Fruit fly (Drosophila melanogaster): Measurements from ENCODE around the gene CG4332.
A peak's percentile ranks its signal among the peaks of the same experiment; 100 is the strongest.

Gene CG4332

dm6 chrX:13159481-13159880, 4.6 kb downstream of the CG4332 start, which contains the start of the genes Bap60 and CG12096:
Gene Bap60 (minus strand): TSS chrX:13159508.
Gene CG12096 (plus strand): TSS chrX:13159604.
- TF ChIP-seq Hr38 (GFP tag; optimal IDR thresholded peaks at IDR 0.05) (no peak), Blimp-1 (GFP tag; optimal IDR thresholded peaks at IDR 0.05) (no peak), ss (GFP tag; optimal IDR thresholded peaks at IDR 0.05) (no peak), CG10631 (GFP tag; optimal IDR thresholded peaks at IDR 0.05) (peak; percentile 70), CG11762 (GFP tag; optimal IDR thresholded peaks at IDR 0.05; ENCODE audit: insufficient read depth) (no peak), CG10669 (GFP tag; optimal IDR thresholded peaks at IDR 0.05) (no peak), Met (GFP tag; optimal IDR thresholded peaks at IDR 0.05) (no peak), CG31627 (GFP tag; optimal IDR thresholded peaks at IDR 0.05) (peak; percentile 82), Eip75B (GFP tag; optimal IDR thresholded peaks at IDR 0.05) (no peak), fd85E (GFP tag; optimal IDR thresholded peaks at IDR 0.05) (no peak), fd59A (GFP tag; optimal IDR thresholded peaks at IDR 0.05) (no peak), CG9139 (GFP tag; optimal IDR thresholded peaks at IDR 0.05) (no peak), CG32006 (GFP tag; optimal IDR thresholded peaks at IDR 0.05) (peak; percentile 75), CG3919 (GFP tag; optimal IDR thresholded peaks at IDR 0.05) (no peak), CG8632 (GFP tag; optimal IDR thresholded peaks at IDR 0.05) (peak; percentile 56), CG3032 (tag; optimal IDR thresholded peaks at IDR 0.05) (peak; percentile 81), salr (GFP tag; optimal IDR thresholded peaks at IDR 0.05) (peak in 1 of 2 experiments; percentile 43), Sox102F (GFP tag; optimal IDR thresholded peaks at IDR 0.05) (no peak), CG34406 (GFP tag; optimal IDR thresholded peaks at IDR 0.05) (peak; percentile 58), svp (GFP tag) (no peak), Ets96B (tag; optimal IDR thresholded peaks at IDR 0.05) (peak; percentile 58), Sox15 (GFP tag; optimal IDR thresholded peaks at IDR 0.05) (peak; percentile 57), vri (GFP tag; optimal IDR thresholded peaks at IDR 0.05) (no peak), CG11294 (GFP tag; IDR thresholded peaks at IDR 0.05) (no peak; the same call in 1 of the 2 replicates), Hr4 (GFP tag; optimal IDR thresholded peaks at IDR 0.05) (peak; percentile 74), cyc (GFP tag; optimal IDR thresholded peaks at IDR 0.05) (peak; percentile 79), Hr39 (GFP tag; optimal IDR thresholded peaks at IDR 0.05) (peak; percentile 84), dsx (GFP tag; optimal IDR thresholded peaks at IDR 0.05; ENCODE audit: poor library complexity, severe bottlenecking) (no peak), dac (GFP tag; optimal IDR thresholded peaks at IDR 0.05) (peak; percentile 35), CG7368 (GFP tag; optimal IDR thresholded peaks at IDR 0.05) (no peak), CG8319 (GFP tag; optimal IDR thresholded peaks at IDR 0.05) (no peak), CG6792 (GFP tag; optimal IDR thresholded peaks at IDR 0.05) (peak; percentile 69), fkh (GFP tag; optimal IDR thresholded peaks at IDR 0.05) (no peak), pdm3 (GFP tag; optimal IDR thresholded peaks at IDR 0.05) (peak; percentile 78), eg (GFP tag; IDR thresholded peaks at IDR 0.05) (peak; percentile 58; the same call in 1 of the 3 replicates), Eip93F (GFP tag; optimal IDR thresholded peaks at IDR 0.05) (no peak), CG15336 (GFP tag; IDR thresholded peaks at IDR 0.05) (no peak), CG11902 (GFP tag; optimal IDR thresholded peaks at IDR 0.05) (peak; percentile 58), Smox (GFP tag; optimal IDR thresholded peaks at IDR 0.05) (peak; percentile 62), CG8119 (GFP tag; IDR thresholded peaks at IDR 0.05) (0 out of 3 replicates have a peak, but pooled peaks have one; percentile 43), lz (GFP tag; optimal IDR thresholded peaks at IDR 0.05) (peak; percentile 86), CG6808 (GFP tag; optimal IDR thresholded peaks at IDR 0.05) (no peak), Gug (GFP tag; IDR thresholded peaks at IDR 0.05) (peak; percentile 48; the same call in 1 of the 2 replicates), topi (GFP tag; optimal IDR thresholded peaks at IDR 0.05) (peak; percentile 78), Eip78C (GFP tag) (peak; percentile 88), OdsH (GFP tag; optimal IDR thresholded peaks at IDR 0.05) (no peak), esn (GFP tag; optimal IDR thresholded peaks at IDR 0.05) (peak; percentile 81), achi (GFP tag; optimal IDR thresholded peaks at IDR 0.05) (peak; percentile 89), acj6 (GFP tag; optimal IDR thresholded peaks at IDR 0.05) (peak; percentile 63), CG6163 (GFP tag; IDR thresholded peaks at IDR 0.05) (peak; percentile 66; the same call in 2 of the 3 replicates), spab (GFP tag; optimal IDR thresholded peaks at IDR 0.05) (no peak), CG4318 (GFP tag; optimal IDR thresholded peaks at IDR 0.05) (no peak)

Data from whole organism, prepupa.